Worm (Caenorhabditis elegans) whole organism, young adult: Measurements from ENCODE around the gene F59A6.11.

Experiments
- B0261.1 ChIP-seq: sonication (generic microtip); optimal IDR thresholded peaks from 2 replicates; lab custom pipeline; 2016; ENCODE audit warnings: mild to moderate bottlenecking, missing genetic modification characterization, moderate library complexity, missing compliant biosample characterization
- C06A6.2 ChIP-seq: fragments of 200-800 bp; sonication (Bioruptor generic); conservative IDR thresholded peaks from 2 replicates; pipeline ENCODE4 v1.3.6; 2022; ENCODE audit warnings: missing genetic modification characterization, missing compliant biosample characterization
- F22D6.2 ChIP-seq: sonication (generic microtip); optimal IDR thresholded peaks from 2 replicates; lab custom pipeline; 2016; ENCODE audit warnings: mild to moderate bottlenecking, missing genetic modification characterization, missing compliant biosample characterization
- F33H1.4 ChIP-seq: fragments of 200-800 bp; sonication (Bioruptor generic); IDR thresholded peaks from 2 replicates; pipeline ENCODE4 v1.3.6; 2022; ENCODE audit warnings: missing genetic modification reagents, missing genetic modification characterization, missing compliant biosample characterization
- F39B2.1 ChIP-seq: fragments of 200-800 bp; sonication (Bioruptor generic); IDR thresholded peaks from 2 replicates; pipeline ENCODE4 v1.3.6; 2022; ENCODE audit warnings: missing genetic modification reagents, missing genetic modification characterization, missing compliant biosample characterization
- F49E8.2 ChIP-seq: sonication (generic microtip); optimal IDR thresholded peaks from 3 replicates; lab custom pipeline; 2017; ENCODE audit warnings: missing genetic modification characterization, mild to moderate bottlenecking, missing compliant biosample characterization, antibody characterized with exemption, moderate library complexity; ENCODE audit not compliant: insufficient read depth
- F55B11.4 ChIP-seq: sonication (generic microtip); optimal IDR thresholded peaks from 2 replicates; lab custom pipeline; 2016; ENCODE audit warnings: missing compliant biosample characterization, missing genetic modification characterization, borderline replicate concordance; ENCODE audit not compliant: insufficient read depth
- F57C9.4 ChIP-seq: sonication (generic microtip); optimal IDR thresholded peaks from 2 replicates; lab custom pipeline; 2017; ENCODE audit warnings: mild to moderate bottlenecking, missing genetic modification characterization, missing compliant biosample characterization
- Y53F4B.3 ChIP-seq: fragments of 200-800 bp; sonication (Bioruptor generic); IDR thresholded peaks from 2 replicates; pipeline ENCODE4 v1.3.6; 2022; ENCODE audit warnings: missing genetic modification reagents, missing genetic modification characterization, missing compliant biosample characterization
- aptf-3 ChIP-seq: fragments of 200-800 bp; sonication (Bioruptor generic); IDR thresholded peaks from 2 replicates; pipeline ENCODE4 v1.3.6; 2022; ENCODE audit warnings: missing genetic modification characterization, missing compliant biosample characterization
- athp-1 ChIP-seq: sonication (generic microtip); optimal IDR thresholded peaks from 2 replicates; lab custom pipeline; 2017; ENCODE audit warnings: mild to moderate bottlenecking, missing genetic modification characterization, missing compliant biosample characterization
- attf-5 ChIP-seq: fragments of 200-800 bp; sonication (Bioruptor generic); optimal IDR thresholded peaks from 2 replicates; lab custom pipeline; 2018; ENCODE audit warnings: mild to moderate bottlenecking, missing genetic modification characterization, missing compliant biosample characterization
- bed-2 ChIP-seq: fragments of 200-800 bp; sonication (Bioruptor generic); IDR thresholded peaks from 2 replicates; pipeline ENCODE4 v1.3.6; 2022; ENCODE audit warnings: missing genetic modification reagents, missing genetic modification characterization, missing compliant biosample characterization
- dpl-1 ChIP-seq: fragments of 150-350 bp; optimal IDR thresholded peaks from 2 replicates; lab custom pipeline; 2014; ENCODE audit warnings: missing biosample characterization, missing genetic modification reagents, missing genetic modification characterization
- egrh-3 ChIP-seq: fragments of 200-800 bp; sonication (Bioruptor generic); IDR thresholded peaks from 2 replicates; pipeline ENCODE4 v1.3.6; 2022; ENCODE audit warnings: missing genetic modification reagents, missing genetic modification characterization, missing compliant biosample characterization
- fkh-3 ChIP-seq: sonication (generic microtip); optimal IDR thresholded peaks from 2 replicates; lab custom pipeline; 2016; ENCODE audit warnings: mild to moderate bottlenecking, missing genetic modification characterization, missing compliant biosample characterization
- hlh-26 ChIP-seq: fragments of 200-800 bp; sonication (Bioruptor generic); conservative IDR thresholded peaks from 2 replicates; pipeline ENCODE4 v1.3.6; 2022; ENCODE audit warnings: missing genetic modification reagents, missing genetic modification characterization, missing compliant biosample characterization
- hmg-1.2 ChIP-seq: fragments of 200-800 bp; sonication (Bioruptor generic); IDR thresholded peaks from 2 replicates; pipeline ENCODE4 v1.3.6; 2022; ENCODE audit warnings: missing genetic modification reagents, missing genetic modification characterization, missing compliant biosample characterization
- hrde-1 ChIP-seq: sonication (generic microtip); optimal IDR thresholded peaks from 2 replicates; lab custom pipeline; 2016; ENCODE audit warnings: missing genetic modification characterization, mild to moderate bottlenecking, missing compliant biosample characterization, moderate library complexity, missing genotype, missing genetic modification reagents, borderline replicate concordance
- hsf-1 ChIP-seq: fragments of 200-800 bp; sonication (Bioruptor generic); IDR thresholded peaks from 2 replicates; pipeline ENCODE4 v1.3.6; 2022; ENCODE audit warnings: missing genetic modification reagents, missing genetic modification characterization, missing compliant biosample characterization
- lag-1 ChIP-seq: fragments of 200-800 bp; sonication (Bioruptor generic); IDR thresholded peaks from 2 replicates; pipeline ENCODE4 v1.3.6; 2022; ENCODE audit warnings: missing genetic modification reagents, missing genetic modification characterization, missing compliant biosample characterization
- let-526 ChIP-seq: fragments of 200-800 bp; sonication (Bioruptor generic); IDR thresholded peaks from 2 replicates; pipeline ENCODE4 v1.3.6; 2022; ENCODE audit warnings: missing genetic modification reagents, missing genetic modification characterization, missing compliant biosample characterization
- let-607 ChIP-seq, 2 experiments: fragments of 200-800 bp in 1 of 2; sonication (Bioruptor generic) in 1 of 2; sonication (generic microtip) in 1 of 2; optimal IDR thresholded peaks; 2 replicates each; lab custom pipeline; 2016 to 2018; ENCODE audit warnings: mild to moderate bottlenecking in 2 of 2, missing compliant biosample characterization in 2 of 2, missing genetic modification characterization in 2 of 2, moderate library complexity in 2 of 2, missing genotype in 1 of 2
- lin-26 ChIP-seq: fragments of 200-800 bp; sonication (Bioruptor generic); IDR thresholded peaks from 2 replicates; pipeline ENCODE4 v1.3.6; 2022; ENCODE audit warnings: missing genetic modification reagents, missing genetic modification characterization, missing compliant biosample characterization
- lin-35 ChIP-seq, 3 experiments: fragments of 150-350 bp in 2 of 3; sonication (generic microtip) in 1 of 3; optimal IDR thresholded peaks; 2 replicates each; lab custom pipeline; 2014 to 2018; ENCODE audit warnings: missing biosample characterization in 3 of 3, missing genetic modification characterization in 3 of 3, missing genetic modification reagents in 3 of 3
- lin-54 ChIP-seq: fragments of 200-800 bp; sonication (Bioruptor generic); optimal IDR thresholded peaks from 2 replicates; lab custom pipeline; 2018; ENCODE audit warnings: mild to moderate bottlenecking, missing genetic modification characterization, missing compliant biosample characterization
- lsy-27 ChIP-seq: sonication (generic microtip); optimal IDR thresholded peaks from 2 replicates; lab custom pipeline; 2017; ENCODE audit warnings: missing genetic modification characterization, mild to moderate bottlenecking, missing compliant biosample characterization, antibody characterized with exemption, missing genotype, borderline replicate concordance; ENCODE audit not compliant: insufficient read depth
- madf-10 ChIP-seq: sonication (generic microtip); optimal IDR thresholded peaks from 2 replicates; lab custom pipeline; 2016; ENCODE audit warnings: mild to moderate bottlenecking, missing genetic modification characterization, missing compliant biosample characterization
- madf-3 ChIP-seq: fragments of 200-800 bp; sonication (Bioruptor generic); IDR thresholded peaks from 2 replicates; pipeline ENCODE4 v1.3.6; 2022; ENCODE audit warnings: missing genetic modification reagents, missing genetic modification characterization, missing compliant biosample characterization
- mes-4 ChIP-seq: sonication (generic microtip); optimal IDR thresholded peaks from 2 replicates; lab custom pipeline; 2016; ENCODE audit warnings: missing genotype, missing genetic modification characterization, missing compliant biosample characterization
- nfya-1 ChIP-seq: sonication (generic microtip); optimal IDR thresholded peaks from 2 replicates; lab custom pipeline; 2017; ENCODE audit warnings: antibody characterized with exemption, missing compliant biosample characterization, missing genetic modification characterization, borderline replicate concordance; ENCODE audit not compliant: insufficient read depth
- nhr-27 ChIP-seq: fragments of 200-800 bp; sonication (Bioruptor generic); optimal IDR thresholded peaks from 2 replicates; lab custom pipeline; 2018; ENCODE audit warnings: mild to moderate bottlenecking, missing genetic modification characterization, moderate library complexity, missing compliant biosample characterization
- pbrm-1 ChIP-seq: fragments of 200-800 bp; sonication (Bioruptor generic); IDR thresholded peaks from 2 replicates; pipeline ENCODE4 v1.3.6; 2022; ENCODE audit warnings: missing genetic modification reagents, missing genetic modification characterization, missing compliant biosample characterization
- pha-4 ChIP-seq: fragments of 150-350 bp; sonication (generic microtip); optimal IDR thresholded peaks from 2 replicates; lab custom pipeline; 2014; ENCODE audit warnings: missing biosample characterization, missing genetic modification reagents, missing genetic modification characterization
- rcor-1 ChIP-seq: fragments of 200-800 bp; sonication (Bioruptor generic); IDR thresholded peaks from 2 replicates; pipeline ENCODE4 v1.3.6; 2022; ENCODE audit warnings: missing genetic modification reagents, missing genetic modification characterization, missing compliant biosample characterization
- rpc-1 ChIP-seq, 2 experiments: fragments of 150-350 bp in 1 of 2; sonication (generic microtip) in 1 of 2; optimal IDR thresholded peaks; 2 replicates each; lab custom pipeline; 2014 to 2018; ENCODE audit warnings: missing biosample characterization in 1 of 2, missing genetic modification characterization in 1 of 2, missing genetic modification reagents in 1 of 2, missing genotype in 1 of 2
- sdz-38 ChIP-seq: sonication (generic microtip); optimal IDR thresholded peaks from 2 replicates; lab custom pipeline; 2016; ENCODE audit warnings: missing genotype, missing genetic modification characterization, missing compliant biosample characterization
- snpc-1.3 ChIP-seq: sonication (generic microtip); optimal IDR thresholded peaks from 2 replicates; lab custom pipeline; 2017; ENCODE audit warnings: missing genetic modification characterization, mild to moderate bottlenecking, missing compliant biosample characterization, antibody characterized with exemption, moderate library complexity, missing genotype, missing genetic modification reagents; ENCODE audit not compliant: insufficient read depth
- snpc-3.4 ChIP-seq: sonication (generic microtip); optimal IDR thresholded peaks from 2 replicates; lab custom pipeline; 2017; ENCODE audit warnings: missing genetic modification characterization, mild to moderate bottlenecking, missing compliant biosample characterization, antibody characterized with exemption, moderate library complexity, missing genotype, missing genetic modification reagents
- tbp1 ChIP-seq: fragments of 200-800 bp; sonication (Bioruptor generic); optimal IDR thresholded peaks from 2 replicates; lab custom pipeline; 2018; ENCODE audit warnings: mild to moderate bottlenecking, missing genetic modification characterization, missing compliant biosample characterization
- tlf-1 ChIP-seq: fragments of 200-800 bp; sonication (Bioruptor generic); optimal IDR thresholded peaks from 2 replicates; lab custom pipeline; 2018; ENCODE audit warnings: mild to moderate bottlenecking, missing genetic modification characterization, missing compliant biosample characterization
- unc-130 ChIP-seq: sonication (generic microtip); optimal IDR thresholded peaks from 2 replicates; lab custom pipeline; 2016; ENCODE audit warnings: missing genetic modification reagents, missing genetic modification characterization, missing compliant biosample characterization
- unc-62 ChIP-seq: fragments of 150-350 bp; optimal IDR thresholded peaks from 2 replicates; lab custom pipeline; 2014; ENCODE audit warnings: missing biosample characterization, missing genetic modification reagents, missing genetic modification characterization
- ztf-22 ChIP-seq: fragments of 200-800 bp; sonication (Bioruptor generic); optimal IDR thresholded peaks from 2 replicates; lab custom pipeline; 2018; ENCODE audit warnings: mild to moderate bottlenecking, missing genetic modification characterization, moderate library complexity, missing compliant biosample characterization
- ztf-25 ChIP-seq: fragments of 200-800 bp; sonication (Bioruptor generic); IDR thresholded peaks from 2 replicates; pipeline ENCODE4 v1.3.6; 2022; ENCODE audit warnings: missing genetic modification reagents, missing genetic modification characterization, missing compliant biosample characterization
- ztf-28 ChIP-seq: fragments of 200-800 bp; sonication (Bioruptor generic); IDR thresholded peaks from 2 replicates; pipeline ENCODE4 v1.3.6; 2022; ENCODE audit warnings: missing genetic modification reagents, missing genetic modification characterization, missing compliant biosample characterization
- ztf-6 ChIP-seq: fragments of 200-800 bp; sonication (Bioruptor generic); IDR thresholded peaks from 2 replicates; pipeline ENCODE4 v1.3.6; 2022; ENCODE audit warnings: missing genetic modification reagents, missing genetic modification characterization, missing compliant biosample characterization

F59A6.11 gene

ce11 chrII:5016977-5017585 lies 18.5 kb upstream of the F59A6.11 start (continued):
- TF ChIP-seq ztf-22 (no peak), egrh-3 (GFP tag; lab: Robert Waterston, UW) (no peak; the same call in 1 of the 2 replicates), tbp1 (GFP tag; lab: Kevin White, UChicago) (no peak), rpc-1 (optimal IDR thresholded peaks at IDR 0.05; lab: Kevin White, UChicago) (no peak), rpc-1 (tag; optimal IDR thresholded peaks at IDR 0.05; lab: Kevin White, UChicago) (no peak), hrde-1 (no peak), hsf-1 (GFP tag; lab: Robert Waterston, UW) (no peak), lin-26 (GFP tag; lab: Robert Waterston, UW) (peak; percentile 43; the same call in 1 of the 2 replicates), snpc-1.3 (tag; lab: Kevin White, UChicago) (no peak), lin-54 (GFP tag; lab: Kevin White, UChicago) (no peak), let-607 (tag; optimal IDR thresholded peaks at IDR 0.05; lab: Kevin White, UChicago) (no peak), hmg-1.2 (peak; percentile 89), pha-4 (no peak), F55B11.4 (tag; lab: Kevin White, UChicago) (no peak), F33H1.4 (GFP tag; lab: Robert Waterston, UW) (no peak), mes-4 (tag; lab: Kevin White, UChicago) (no peak), athp-1 (tag; lab: Kevin White, UChicago) (no peak), let-526 (no peak), Y53F4B.3 (no peak), B0261.1 (tag; lab: Kevin White, UChicago) (no peak), F39B2.1 (GFP tag; lab: Robert Waterston, UW) (no peak), ztf-28 (GFP tag; lab: Robert Waterston, UW) (no peak), unc-62 (GFP tag; lab: Kevin White, UChicago) (no peak), hlh-26 (GFP tag; lab: Robert Waterston, UW) (no peak), lin-35 (GFP tag; optimal IDR thresholded peaks at IDR 0.05; lab: Kevin White, UChicago) (no peak), F49E8.2 (no peak), attf-5 (peak; percentile 63), aptf-3 (GFP tag; lab: Robert Waterston, UW) (no peak), pbrm-1 (GFP tag; lab: Robert Waterston, UW) (0 out of 2 replicates have a peak, but pooled peaks have one; percentile 36), lag-1 (GFP tag; lab: Robert Waterston, UW) (no peak), unc-130 (GFP tag; lab: Kevin White, UChicago) (no peak), lsy-27 (no peak), madf-3 (GFP tag; lab: Robert Waterston, UW) (no peak), nfya-1 (tag; lab: Kevin White, UChicago) (no peak), madf-10 (tag; lab: Kevin White, UChicago) (no peak), dpl-1 (GFP tag; lab: Kevin White, UChicago) (no peak), F22D6.2 (tag; lab: Kevin White, UChicago) (no peak), sdz-38 (tag; lab: Kevin White, UChicago) (no peak), F57C9.4 (tag; lab: Kevin White, UChicago) (no peak), tlf-1 (GFP tag; lab: Kevin White, UChicago) (no peak), snpc-3.4 (tag; lab: Kevin White, UChicago) (no peak), ztf-6 (GFP tag; lab: Robert Waterston, UW) (no peak), ztf-25 (GFP tag; lab: Robert Waterston, UW) (no peak), rcor-1 (GFP tag; lab: Robert Waterston, UW) (no peak), bed-2 (GFP tag; lab: Robert Waterston, UW) (no peak), fkh-3 (no peak), C06A6.2 (no peak), nhr-27 (tag; lab: Kevin White, UChicago) (no peak)
